Fruit fly (Drosophila melanogaster) whole organism, embryonic: ENCODE results near the gene Dhc62B.

ENCODE experiments used
- ATbp ChIP-seq: fragments of 200-800 bp; sonication (Bioruptor generic); optimal IDR thresholded peaks from 2 replicates; lab custom pipeline; 2017; ENCODE audit warnings: missing biosample characterization, mild to moderate bottlenecking, missing genetic modification characterization, missing genetic modification reagents
- Bdp1 ChIP-seq: fragments of 200-800 bp; sonication (Bioruptor generic); optimal IDR thresholded peaks from 3 replicates; lab custom pipeline; 2016; ENCODE audit warnings: missing biosample characterization, missing genetic modification characterization
- CG11456 ChIP-seq: fragments of 200-800 bp; sonication (Bioruptor generic); IDR thresholded peaks from 3 replicates; pipeline ENCODE4 v1.3.6; 2022; ENCODE audit warnings: missing biosample characterization, missing genetic modification characterization
- CG11723 ChIP-seq: fragments of 200-800 bp; sonication (Bioruptor generic); optimal IDR thresholded peaks from 2 replicates; lab custom pipeline; 2017; ENCODE audit warnings: missing biosample characterization, mild to moderate bottlenecking, missing genetic modification characterization
- CG12071 ChIP-seq: fragments of 200-800 bp; sonication (Bioruptor generic); optimal IDR thresholded peaks from 3 replicates; lab custom pipeline; 2018; ENCODE audit warnings: missing biosample characterization, mild to moderate bottlenecking, missing genetic modification characterization
- CG14014 ChIP-seq: fragments of 200-800 bp; sonication (Bioruptor generic); IDR thresholded peaks from 2 replicates; pipeline ENCODE4 v1.3.6; 2022; ENCODE audit warnings: missing biosample characterization, missing genetic modification characterization
- CG14860 ChIP-seq: fragments of 200-800 bp; sonication (Bioruptor generic); IDR thresholded peaks from 3 replicates; pipeline ENCODE4 v1.3.6; 2022; ENCODE audit warnings: missing biosample characterization, missing genetic modification characterization; ENCODE audit not compliant: partially characterized antibody
- CG17912 ChIP-seq: fragments of 200-800 bp; sonication (Bioruptor generic); optimal IDR thresholded peaks from 2 replicates; lab custom pipeline; 2018; ENCODE audit warnings: missing biosample characterization, mild to moderate bottlenecking, missing genetic modification characterization
- CG18764 ChIP-seq: fragments of 200-800 bp; sonication (Bioruptor generic); optimal IDR thresholded peaks from 3 replicates; lab custom pipeline; 2016; ENCODE audit warnings: missing biosample characterization, missing genetic modification characterization
- CG33557 ChIP-seq: fragments of 200-800 bp; sonication (Bioruptor generic); optimal IDR thresholded peaks from 2 replicates; lab custom pipeline; 2019; ENCODE audit warnings: missing biosample characterization, mild to moderate bottlenecking, missing genetic modification characterization, moderate library complexity
- CG3726 ChIP-seq: fragments of 200-800 bp; sonication (Bioruptor generic); IDR thresholded peaks from 3 replicates; pipeline ENCODE4, ENCODE4 v1.3.6; 2022; ENCODE audit warnings: missing biosample characterization, missing genetic modification characterization
- CG3847 ChIP-seq: fragments of 200-800 bp; sonication (Bioruptor generic); IDR thresholded peaks from 2 replicates; pipeline ENCODE4 v1.3.6; 2022; ENCODE audit warnings: missing biosample characterization, missing genetic modification characterization
- CG4404 ChIP-seq: fragments of 200-800 bp; sonication (Bioruptor generic); IDR thresholded peaks from 2 replicates; pipeline ENCODE4 v1.3.6; 2022; ENCODE audit warnings: missing biosample characterization, missing genetic modification characterization
- CG5245 ChIP-seq: fragments of 200-800 bp; sonication (Bioruptor generic); optimal IDR thresholded peaks from 3 replicates; lab custom pipeline; 2016; ENCODE audit warnings: missing biosample characterization, missing genetic modification characterization
- CG6254 ChIP-seq: fragments of 200-800 bp; sonication (Bioruptor generic); optimal IDR thresholded peaks from 3 replicates; lab custom pipeline; 2017; ENCODE audit warnings: mild to moderate bottlenecking, missing biosample characterization, missing genetic modification reagents, missing genetic modification characterization
- CG6683 ChIP-seq: fragments of 200-800 bp; sonication (Bioruptor generic); optimal IDR thresholded peaks from 2 replicates; lab custom pipeline; 2017; ENCODE audit warnings: missing biosample characterization, mild to moderate bottlenecking, missing genetic modification characterization, missing genetic modification reagents
- CG8359 ChIP-seq: fragments of 200-800 bp; sonication (Bioruptor generic); optimal IDR thresholded peaks from 2 replicates; lab custom pipeline; 2017; ENCODE audit warnings: missing biosample characterization, mild to moderate bottlenecking, missing genetic modification characterization, borderline replicate concordance
- CG9817 ChIP-seq: fragments of 200-800 bp; sonication (Bioruptor generic); optimal IDR thresholded peaks from 2 replicates; lab custom pipeline; 2018; ENCODE audit warnings: missing biosample characterization, mild to moderate bottlenecking, missing genetic modification characterization, moderate library complexity
- CG9876 ChIP-seq: fragments of 200-800 bp; sonication (Bioruptor generic); optimal IDR thresholded peaks from 2 replicates; lab custom pipeline; 2016; ENCODE audit warnings: missing biosample characterization, missing genetic modification characterization
- Camta ChIP-seq: fragments of 200-800 bp; sonication (Bioruptor generic); optimal IDR thresholded peaks from 2 replicates; lab custom pipeline; 2016; ENCODE audit warnings: missing biosample characterization, missing genetic modification characterization
- CoRest ChIP-seq: fragments of 200-800 bp; sonication (Bioruptor generic); optimal IDR thresholded peaks from 3 replicates; lab custom pipeline; 2018; ENCODE audit warnings: missing biosample characterization, mild to moderate bottlenecking, missing genetic modification characterization, moderate library complexity
- Gug ChIP-seq: fragments of 200-800 bp; sonication (Bioruptor generic); IDR thresholded peaks from 4 replicates; pipeline ENCODE4 v1.3.6; 2022; ENCODE audit warnings: missing biosample characterization, missing genetic modification characterization
- HLHmδ ChIP-seq: fragments of 200-800 bp; sonication (Bioruptor generic); optimal IDR thresholded peaks from 2 replicates; lab custom pipeline; 2018; ENCODE audit warnings: missing biosample characterization, mild to moderate bottlenecking, missing genetic modification characterization, moderate library complexity
- Hr39 ChIP-seq: fragments of >200 bp; optimal IDR thresholded peaks from 2 replicates; lab custom pipeline; 2017
- Kr ChIP-seq: fragments of 200-800 bp; sonication (Bioruptor generic); optimal IDR thresholded peaks from 2 replicates; lab custom pipeline; 2017; ENCODE audit warnings: missing biosample characterization, mild to moderate bottlenecking, missing genetic modification characterization
- NFAT ChIP-seq: fragments of 200-800 bp; sonication (Bioruptor generic); IDR thresholded peaks from 2 replicates; pipeline ENCODE4 v1.3.6; 2022; ENCODE audit warnings: missing biosample characterization, missing genetic modification characterization
- Sox102F ChIP-seq: fragments of 200-800 bp; sonication (Bioruptor generic); optimal IDR thresholded peaks from 2 replicates; lab custom pipeline; 2018; ENCODE audit warnings: missing biosample characterization, mild to moderate bottlenecking, missing genetic modification characterization, moderate library complexity
- Ssrp ChIP-seq: fragments of 200-800 bp; sonication (Bioruptor generic); optimal IDR thresholded peaks from 2 replicates; lab custom pipeline; 2018; ENCODE audit warnings: missing biosample characterization, mild to moderate bottlenecking, missing genetic modification characterization, moderate library complexity
- crol ChIP-seq: fragments of 200-800 bp; sonication (Bioruptor generic); IDR thresholded peaks from 2 replicates; pipeline ENCODE4 v1.3.6; 2022; ENCODE audit warnings: missing biosample characterization, missing genetic modification characterization
- crp ChIP-seq, 2 experiments: fragments of 200-800 bp; sonication (Bioruptor generic); optimal IDR thresholded peaks; 2 replicates in 1 of 2; 3 replicates in 1 of 2; lab custom pipeline; 2017; ENCODE audit warnings: missing biosample characterization in 2 of 2, missing genetic modification characterization in 2 of 2, mild to moderate bottlenecking in 1 of 2, moderate library complexity in 1 of 2
- dmrt11E ChIP-seq: fragments of 200-800 bp; sonication (Bioruptor generic); optimal IDR thresholded peaks from 3 replicates; lab custom pipeline; 2018; ENCODE audit warnings: missing biosample characterization, mild to moderate bottlenecking, missing genetic modification characterization, moderate library complexity
- dmrt99B ChIP-seq: fragments of 200-800 bp; sonication (Bioruptor generic); optimal IDR thresholded peaks from 2 replicates; lab custom pipeline; 2018; ENCODE audit warnings: missing biosample characterization, mild to moderate bottlenecking, missing genetic modification characterization, moderate library complexity
- fd102C ChIP-seq: fragments of 200-800 bp; sonication (Bioruptor generic); optimal IDR thresholded peaks from 2 replicates; lab custom pipeline; 2018; ENCODE audit warnings: missing biosample characterization, mild to moderate bottlenecking, missing genetic modification characterization, moderate library complexity
- fd64A ChIP-seq: fragments of 200-800 bp; sonication (Bioruptor generic); optimal IDR thresholded peaks from 3 replicates; lab custom pipeline; 2018; ENCODE audit warnings: missing biosample characterization, mild to moderate bottlenecking, missing genetic modification characterization
- fu2 ChIP-seq: fragments of 200-800 bp; sonication (Bioruptor generic); optimal IDR thresholded peaks from 2 replicates; lab custom pipeline; 2016; ENCODE audit warnings: missing biosample characterization, missing genetic modification characterization
- gro ChIP-seq: fragments of 200-800 bp; sonication (Bioruptor generic); optimal IDR thresholded peaks from 2 replicates; lab custom pipeline; 2016; ENCODE audit warnings: missing biosample characterization, missing genetic modification characterization
- hb ChIP-seq: fragments of 200-800 bp; sonication (Bioruptor generic); IDR thresholded peaks from 3 replicates; pipeline ENCODE4 v1.3.6; 2022; ENCODE audit warnings: missing biosample characterization, missing genetic modification characterization; ENCODE audit not compliant: partially characterized antibody
- her ChIP-seq: fragments of 200-800 bp; sonication (Bioruptor generic); optimal IDR thresholded peaks from 2 replicates; lab custom pipeline; 2016; ENCODE audit warnings: missing biosample characterization, missing genetic modification characterization
- lmd ChIP-seq: fragments of 200-800 bp; sonication (Bioruptor generic); IDR thresholded peaks from 2 replicates; pipeline ENCODE4 v1.3.6; 2022; ENCODE audit warnings: missing biosample characterization, missing genetic modification characterization
- luna ChIP-seq: fragments of 200-800 bp; sonication (Bioruptor generic); optimal IDR thresholded peaks from 2 replicates; lab custom pipeline; 2016; ENCODE audit warnings: missing biosample characterization, missing genetic modification characterization
- nerfin-2 ChIP-seq: fragments of 200-800 bp; sonication (Bioruptor generic); IDR thresholded peaks from 2 replicates; pipeline ENCODE4 v1.3.6; 2022; ENCODE audit warnings: missing biosample characterization, missing genetic modification characterization; ENCODE audit not compliant: partially characterized antibody
- row ChIP-seq: fragments of 200-800 bp; sonication (Bioruptor generic); IDR thresholded peaks from 3 replicates; pipeline ENCODE4 v1.3.6; 2022; ENCODE audit warnings: missing biosample characterization, missing genetic modification characterization
- run ChIP-seq: fragments of 200-800 bp; sonication (Bioruptor generic); optimal IDR thresholded peaks from 3 replicates; lab custom pipeline; 2018; ENCODE audit warnings: missing biosample characterization, mild to moderate bottlenecking, missing genetic modification characterization
- sim ChIP-seq: fragments of 200-800 bp; sonication (Bioruptor generic); IDR thresholded peaks from 2 replicates; pipeline ENCODE4 v1.3.6; 2022; ENCODE audit warnings: missing biosample characterization, missing genetic modification characterization
- tap ChIP-seq: fragments of 200-800 bp; optimal IDR thresholded peaks from 3 replicates; lab custom pipeline; 2019; ENCODE audit warnings: missing biosample characterization, mild to moderate bottlenecking, missing genetic modification characterization, moderate library complexity
- toy ChIP-seq: fragments of 200-800 bp; sonication (Bioruptor generic); IDR thresholded peaks from 2 replicates; pipeline ENCODE4 v1.3.6; 2022; ENCODE audit warnings: missing biosample characterization, missing genetic modification characterization
- wek ChIP-seq: fragments of 200-800 bp; sonication (Bioruptor generic); optimal IDR thresholded peaks from 3 replicates; lab custom pipeline; 2018; ENCODE audit warnings: missing biosample characterization, mild to moderate bottlenecking, missing genetic modification characterization, moderate library complexity

Gene Dhc62B

DNA sequence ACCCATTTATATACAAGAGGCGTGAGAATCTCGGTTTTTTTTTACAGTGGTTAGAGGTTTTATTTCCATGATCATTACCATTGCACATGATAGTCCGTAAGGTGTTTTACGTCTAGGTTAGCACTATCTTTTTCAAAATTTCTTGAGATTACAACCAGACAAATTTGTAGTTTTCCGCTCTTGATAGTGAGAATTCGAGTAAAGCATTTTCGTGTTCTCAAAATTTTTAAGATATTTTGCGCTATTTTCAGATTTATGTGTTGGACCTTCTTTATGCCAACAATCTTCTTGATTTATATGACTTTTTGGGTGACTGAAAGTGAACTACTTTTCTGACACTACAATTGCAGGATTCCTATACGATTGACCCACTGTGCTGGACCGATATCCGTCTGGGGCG, 30.5 kb downstream of the Dhc62B start (continued):
- no peak for TF ChIP-seq fd102C (GFP tag; lab: Kevin White, UChicago)

DNA sequence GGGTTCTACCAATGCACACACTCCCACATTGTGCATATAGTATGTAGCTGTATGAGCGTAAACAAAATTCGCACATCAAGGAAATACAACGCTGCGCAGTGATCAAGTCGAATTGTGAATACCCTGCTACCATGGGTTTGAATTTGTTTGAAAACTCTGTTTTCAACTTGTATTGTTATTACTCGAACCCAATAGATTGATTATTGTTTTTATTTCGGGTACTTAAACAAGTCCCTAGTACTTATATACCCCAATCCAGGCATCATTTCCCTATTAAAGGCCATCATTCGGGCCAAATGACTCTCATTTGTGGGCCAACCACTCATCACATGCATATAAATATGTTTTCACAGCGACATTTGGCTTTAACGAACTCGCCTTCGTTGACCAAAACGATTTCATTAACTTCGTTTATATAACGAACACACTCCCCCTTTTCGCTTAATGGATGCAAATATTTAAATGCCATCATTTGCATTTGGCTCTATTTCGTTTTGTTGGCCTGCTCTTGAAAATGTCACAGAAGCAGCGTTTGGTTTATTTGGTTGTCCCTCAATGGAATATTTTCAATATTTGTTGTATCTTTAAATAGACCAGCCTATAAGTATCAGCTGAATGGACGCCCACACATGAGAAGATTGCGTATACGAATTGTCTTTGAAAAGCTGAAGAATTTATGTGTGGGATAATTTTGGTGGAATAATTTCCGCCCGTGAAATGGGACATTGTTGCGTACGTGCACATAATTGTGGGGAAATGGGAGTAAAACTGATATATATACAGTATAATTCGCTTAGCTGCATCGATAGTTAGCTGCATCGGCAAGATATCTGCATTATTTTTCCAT, 31.2 kb downstream of the Dhc62B start:
- TF ChIP-seq nerfin-2 (GFP tag; lab: Robert Waterston, UW), result no peak
- no peak for TF ChIP-seq CG14860
- TF ChIP-seq her (GFP tag; lab: Kevin White, UChicago), result peak; percentile 61
- TF ChIP-seq Ssrp, result peak; percentile 32
- TF ChIP-seq dmrt11E (tag; lab: Kevin White, UChicago), result no peak
- TF ChIP-seq fu2 (GFP tag; lab: Kevin White, UChicago), result peak; percentile 38
- TF ChIP-seq NFAT (GFP tag; lab: Robert Waterston, UW), result peak; percentile 60; the same call in 1 of the 2 replicates
- TF ChIP-seq toy, result peak; percentile 43; the same call in 1 of the 2 replicates
- no peak for TF ChIP-seq CG8359 (GFP tag; lab: Kevin White, UChicago)
- peak; percentile 78 for TF ChIP-seq CG14014 (GFP tag; lab: Robert Waterston, UW)
- peak; percentile 87 for TF ChIP-seq Sox102F (GFP tag; lab: Kevin White, UChicago)
- no peak for TF ChIP-seq Hr39
- TF ChIP-seq Bdp1 (GFP tag; lab: Kevin White, UChicago), result no peak
- no peak for TF ChIP-seq CG6683 (GFP tag; lab: Kevin White, UChicago)
- peak; percentile 11 for TF ChIP-seq run (tag; lab: Kevin White, UChicago)
- TF ChIP-seq CG3847, result peak; percentile 66; the same call in 1 of the 2 replicates
- no peak for TF ChIP-seq HLHmδ (GFP tag; lab: Kevin White, UChicago)
- TF ChIP-seq Camta (GFP tag; lab: Kevin White, UChicago), result peak; percentile 53
- peak; percentile 51; the same call in 1 of the 2 replicates for TF ChIP-seq CG4404 (GFP tag; lab: Robert Waterston, UW)
- peak; percentile 39 for TF ChIP-seq CG11723
- no peak for TF ChIP-seq sim (GFP tag; lab: Robert Waterston, UW)
- peak; percentile 51 for TF ChIP-seq CG9817 (tag; lab: Kevin White, UChicago)
- peak; percentile 41 for TF ChIP-seq CG9876 (GFP tag; lab: Kevin White, UChicago)
- TF ChIP-seq CG18764 (GFP tag; lab: Kevin White, UChicago), result no peak
- TF ChIP-seq dmrt99B (tag; lab: Kevin White, UChicago), result peak; percentile 77
- no peak for TF ChIP-seq CG6254 (GFP tag; lab: Kevin White, UChicago)
- peak; percentile 84 for TF ChIP-seq lmd (GFP tag; lab: Robert Waterston, UW)
- no peak for TF ChIP-seq CG12071 (GFP tag; lab: Kevin White, UChicago)
- peak; percentile 72 for TF ChIP-seq tap
- no peak for TF ChIP-seq CG5245
- peak; percentile 64 for TF ChIP-seq CoRest (tag; lab: Kevin White, UChicago)
- peak; percentile 26 for TF ChIP-seq ATbp (GFP tag; lab: Kevin White, UChicago)
- no peak for TF ChIP-seq fd64A
- TF ChIP-seq crol (GFP tag; lab: Robert Waterston, UW), result no peak
- no peak for TF ChIP-seq gro (GFP tag; lab: Kevin White, UChicago)
- no peak for TF ChIP-seq luna (GFP tag; lab: Kevin White, UChicago)
- peak; percentile 62 for TF ChIP-seq Gug (GFP tag; lab: Robert Waterston, UW)
- peak; percentile 56; the same call in 1 of the 3 replicates for TF ChIP-seq CG3726
- no peak for TF ChIP-seq CG33557
- no peak for TF ChIP-seq hb (GFP tag; lab: Robert Waterston, UW)
- TF ChIP-seq crp (GFP tag; optimal IDR thresholded peaks at IDR 0.05; lab: Kevin White, UChicago), result peak in 1 of 2 experiments; percentile 15
- TF ChIP-seq Kr, result no peak
- TF ChIP-seq row (GFP tag; lab: Robert Waterston, UW), result peak; percentile 86
- TF ChIP-seq CG17912 (GFP tag; lab: Kevin White, UChicago), result no peak
- TF ChIP-seq wek, result peak; percentile 17
- TF ChIP-seq CG11456 (GFP tag; lab: Robert Waterston, UW), result peak; percentile 76; the same call in 2 of the 3 replicates
